Fruit fly (Drosophila melanogaster): ENCODE measurements around the gene CG31848.

Gene CG31848

dm6 chr2L:13286456-13286855 lies 20.8 kb upstream of the CG31848 start, which contains the start of the genes Drep4 and Uvrag (continued):
- TF ChIP-seq ro (GFP tag; IDR thresholded peaks at IDR 0.05): no peak
- no peak for TF ChIP-seq CG16863 (GFP tag; optimal IDR thresholded peaks at IDR 0.05)
- TF ChIP-seq tup (GFP tag; optimal IDR thresholded peaks at IDR 0.05): no peak
- no peak for TF ChIP-seq zen2 (GFP tag; IDR thresholded peaks at IDR 0.05; ENCODE audit: partially characterized antibody)
- TF ChIP-seq fd96Cb (tag; optimal IDR thresholded peaks at IDR 0.05): peak; percentile 48
- TF ChIP-seq gsb (GFP tag; IDR thresholded peaks at IDR 0.05): no peak
- no peak for TF ChIP-seq pum (GFP tag; optimal IDR thresholded peaks at IDR 0.05)
- peak; percentile 44; the same call in 1 of the 2 replicates for TF ChIP-seq NFAT (GFP tag; IDR thresholded peaks at IDR 0.05)
- peak; percentile 35 for TF ChIP-seq Lhr (GFP tag; optimal IDR thresholded peaks at IDR 0.05)
- TF ChIP-seq z (GFP tag; IDR thresholded peaks at IDR 0.05): no peak
- no peak; the same call in 1 of the 2 replicates for TF ChIP-seq Ravus (GFP tag; IDR thresholded peaks at IDR 0.05)
- peak; percentile 39 for TF ChIP-seq CG1233 (GFP tag; optimal IDR thresholded peaks at IDR 0.05)
- peak; percentile 68 for TF ChIP-seq CG12155 (GFP tag; optimal IDR thresholded peaks at IDR 0.05)
- TF ChIP-seq ara (GFP tag; IDR thresholded peaks at IDR 0.05): 0 out of 2 replicates have a peak, but pooled peaks have one; percentile 18
- no peak for TF ChIP-seq gfzf (GFP tag; optimal IDR thresholded peaks at IDR 0.05)
- no peak for TF ChIP-seq tx (GFP tag; optimal IDR thresholded peaks at IDR 0.05)
- peak; percentile 78 for TF ChIP-seq Abd-B (GFP tag; optimal IDR thresholded peaks at IDR 0.05)
- TF ChIP-seq Elba2 (GFP tag; optimal IDR thresholded peaks at IDR 0.05): no peak
- no peak for TF ChIP-seq schlank (tag; optimal IDR thresholded peaks at IDR 0.05)
- no peak for TF ChIP-seq en (GFP tag; optimal IDR thresholded peaks at IDR 0.05)
- no peak for TF ChIP-seq hbn (GFP tag; IDR thresholded peaks at IDR 0.05; ENCODE audit: partially characterized antibody)
- peak; percentile 5 for TF ChIP-seq odd (GFP tag; optimal IDR thresholded peaks at IDR 0.05)
- no peak for TF ChIP-seq CG6683 (GFP tag; optimal IDR thresholded peaks at IDR 0.05)
- no peak for TF ChIP-seq luna (GFP tag; optimal IDR thresholded peaks at IDR 0.05)
- no peak for TF ChIP-seq bbx (GFP tag; IDR thresholded peaks at IDR 0.05; ENCODE audit: partially characterized antibody)
- peak; percentile 67 for TF ChIP-seq CG12659 (GFP tag; optimal IDR thresholded peaks at IDR 0.05)
- TF ChIP-seq HmgZ (tag; optimal IDR thresholded peaks at IDR 0.05): peak; percentile 50
- TF ChIP-seq CG2129 (GFP tag; IDR thresholded peaks at IDR 0.05; ENCODE audit: partially characterized antibody): no peak
- TF ChIP-seq lov (optimal IDR thresholded peaks at IDR 0.05): no peak
- TF ChIP-seq lov (GFP tag; IDR thresholded peaks at IDR 0.05): no peak
- TF ChIP-seq NC2β (GFP tag; optimal IDR thresholded peaks at IDR 0.05): no peak
- no peak for TF ChIP-seq CG33213 (GFP tag; optimal IDR thresholded peaks at IDR 0.05)
- peak; percentile 30 for TF ChIP-seq Max (GFP tag; optimal IDR thresholded peaks at IDR 0.05)
- no peak for TF ChIP-seq Doc3 (GFP tag; IDR thresholded peaks at IDR 0.05; ENCODE audit: partially characterized antibody)
- peak; percentile 29 for TF ChIP-seq CG18764 (GFP tag; optimal IDR thresholded peaks at IDR 0.05)
- no peak for TF ChIP-seq br (optimal IDR thresholded peaks at IDR 0.05)
- TF ChIP-seq Oli (tag; optimal IDR thresholded peaks at IDR 0.05): peak; percentile 62
- no peak for TF ChIP-seq ERR (GFP tag; optimal IDR thresholded peaks at IDR 0.05)
- no peak for TF ChIP-seq cas (GFP tag; IDR thresholded peaks at IDR 0.05)
- no peak for TF ChIP-seq CG8281 (tag; optimal IDR thresholded peaks at IDR 0.05)
- TF ChIP-seq disco-r (GFP tag; optimal IDR thresholded peaks at IDR 0.05): no peak
- no peak for TF ChIP-seq org-1 (GFP tag; optimal IDR thresholded peaks at IDR 0.05)
- no peak for TF ChIP-seq sna (GFP tag; IDR thresholded peaks at IDR 0.05; ENCODE audit: partially characterized antibody)
- TF ChIP-seq Opbp (GFP tag; IDR thresholded peaks at IDR 0.05; ENCODE audit: partially characterized antibody): no peak
- no peak for TF ChIP-seq ems (GFP tag; optimal IDR thresholded peaks at IDR 0.05)
- no peak for TF ChIP-seq CG12391 (tag; optimal IDR thresholded peaks at IDR 0.05)
- TF ChIP-seq insv (GFP tag; optimal IDR thresholded peaks at IDR 0.05): peak in 1 of 2 experiments; percentile 73
- TF ChIP-seq ewg (GFP tag; optimal IDR thresholded peaks at IDR 0.05): peak; percentile 47
- TF ChIP-seq CHES-1-like (GFP tag; optimal IDR thresholded peaks at IDR 0.05): peak; percentile 26
- peak; percentile 67; the same call in 2 of the 3 replicates for TF ChIP-seq dysf (GFP tag; IDR thresholded peaks at IDR 0.05)
- TF ChIP-seq CG31224 (GFP tag; IDR thresholded peaks at IDR 0.05): no peak
- TF ChIP-seq HmgD (GFP tag; optimal IDR thresholded peaks at IDR 0.05): no peak
